Worm (Caenorhabditis elegans): Measurements from ENCODE around the gene grd-7.

ce11 chrX:7298652-7299051 is 29.4 kb upstream of the grd-7 start, which contains the start of gene K03A1.4:
- TF ChIP-seq aly-2 (tag; optimal IDR thresholded peaks at IDR 0.05) (no peak), snpc-4 (tag; optimal IDR thresholded peaks at IDR 0.05) (no peak), nhr-10 (tag; optimal IDR thresholded peaks at IDR 0.05) (no peak), dpl-1 (GFP tag; optimal IDR thresholded peaks at IDR 0.05) (no peak), ama-1 (optimal IDR thresholded peaks at IDR 0.05) (no peak), nhr-25 (tag; optimal IDR thresholded peaks at IDR 0.05; ENCODE audit: borderline replicate concordance, insufficient read depth) (no peak), ZK546.5 (tag; optimal IDR thresholded peaks at IDR 0.05) (no peak), nhr-28 (tag; optimal IDR thresholded peaks at IDR 0.05) (no peak), duxl-1 (tag; optimal IDR thresholded peaks at IDR 0.05; ENCODE audit: poor library complexity) (no peak), lin-39 (tag; optimal IDR thresholded peaks at IDR 0.05) (no peak)

All from whole organism, L4 larva.